Worm (Caenorhabditis elegans) whole organism, L2 larva: Measurements from ENCODE around the gene Y22D7AL.4.

Experiments used
- C34F6.9 ChIP-seq: fragments of 150-350 bp; optimal IDR thresholded peaks from 2 replicates; lab custom pipeline; 2014; ENCODE audit warnings: missing biosample characterization, missing genetic modification characterization
- F13H6.1 ChIP-seq: sonication (generic microtip); optimal IDR thresholded peaks from 2 replicates; lab custom pipeline; 2016; ENCODE audit warnings: missing genetic modification characterization, missing compliant biosample characterization
- R02D3.7 ChIP-seq: fragments of 150-350 bp; optimal IDR thresholded peaks from 2 replicates; lab custom pipeline; 2014; ENCODE audit warnings: missing biosample characterization, missing genetic modification characterization
- ama-1 ChIP-seq: fragments of 150-350 bp; optimal IDR thresholded peaks from 2 replicates; lab custom pipeline; 2018; ENCODE audit warnings: inconsistent platforms
- ceh-82 ChIP-seq: fragments of 150-350 bp; optimal IDR thresholded peaks from 2 replicates; lab custom pipeline; 2014; ENCODE audit warnings: missing biosample characterization, missing genetic modification characterization
- crh-2 ChIP-seq: sonication (generic microtip); optimal IDR thresholded peaks from 2 replicates; lab custom pipeline; 2017; ENCODE audit warnings: missing biosample characterization, missing genetic modification characterization
- dmd-4 ChIP-seq: sonication (generic microtip); optimal IDR thresholded peaks from 2 replicates; lab custom pipeline; 2017; ENCODE audit warnings: missing biosample characterization, missing genetic modification characterization
- egl-27 ChIP-seq: sonication (generic microtip); optimal IDR thresholded peaks from 3 replicates; lab custom pipeline; 2017; ENCODE audit warnings: missing biosample characterization, missing genetic modification reagents, missing genetic modification characterization
- elt-1 ChIP-seq: fragments of 150-350 bp; optimal IDR thresholded peaks from 2 replicates; lab custom pipeline; 2014; ENCODE audit warnings: missing biosample characterization, missing genetic modification characterization
- fos-1 ChIP-seq: fragments of 150-350 bp; optimal IDR thresholded peaks from 2 replicates; lab custom pipeline; 2014; ENCODE audit warnings: missing biosample characterization, missing genetic modification characterization
- lin-11 ChIP-seq: fragments of 150-350 bp; sonication (generic microtip); optimal IDR thresholded peaks from 2 replicates; lab custom pipeline; 2014; ENCODE audit warnings: missing biosample characterization, missing genetic modification characterization, inconsistent platforms, mixed read lengths
- lin-39 ChIP-seq: fragments of 150-350 bp; optimal IDR thresholded peaks from 2 replicates; lab custom pipeline; 2014; ENCODE audit warnings: missing biosample characterization, missing genetic modification reagents, missing genetic modification characterization
- lsy-2 ChIP-seq, 2 experiments: fragments of 150-350 bp in 1 of 2; sonication (generic microtip) in 1 of 2; optimal IDR thresholded peaks; 2 replicates each; lab custom pipeline; 2014 to 2017; ENCODE audit warnings: missing biosample characterization in 2 of 2, missing genetic modification characterization in 2 of 2
- mab-5 ChIP-seq: fragments of 150-350 bp; optimal IDR thresholded peaks from 2 replicates; lab custom pipeline; 2014; ENCODE audit warnings: missing biosample characterization, missing genetic modification characterization
- mdl-1 ChIP-seq, 2 experiments: fragments of 150-350 bp in 1 of 2; sonication (generic microtip) in 1 of 2; optimal IDR thresholded peaks; 2 replicates each; lab custom pipeline; 2017; ENCODE audit warnings: missing biosample characterization in 2 of 2, missing genetic modification characterization in 2 of 2
- nhr-10 ChIP-seq: sonication (generic microtip); optimal IDR thresholded peaks from 2 replicates; lab custom pipeline; 2017; ENCODE audit warnings: missing biosample characterization, missing genetic modification characterization
- nhr-129 ChIP-seq: fragments of 150-350 bp; optimal IDR thresholded peaks from 2 replicates; lab custom pipeline; 2014; ENCODE audit warnings: missing biosample characterization, missing genetic modification characterization
- nhr-21 ChIP-seq: fragments of 150-350 bp; optimal IDR thresholded peaks from 2 replicates; lab custom pipeline; 2014; ENCODE audit warnings: missing biosample characterization, missing genetic modification characterization
- nhr-23 ChIP-seq: fragments of 150-350 bp; optimal IDR thresholded peaks from 2 replicates; lab custom pipeline; 2014; ENCODE audit warnings: missing biosample characterization, missing genetic modification reagents, missing genetic modification characterization
- nhr-237 ChIP-seq: fragments of 150-350 bp; optimal IDR thresholded peaks from 2 replicates; lab custom pipeline; 2014; ENCODE audit warnings: missing biosample characterization, missing genetic modification characterization
- nhr-25 ChIP-seq: fragments of 150-350 bp; sonication (generic microtip); optimal IDR thresholded peaks from 3 replicates; lab custom pipeline; 2014; ENCODE audit warnings: missing biosample characterization, missing genetic modification characterization
- nhr-6 ChIP-seq: fragments of 150-350 bp; optimal IDR thresholded peaks from 2 replicates; lab custom pipeline; 2014; ENCODE audit warnings: missing biosample characterization, missing genetic modification characterization
- nhr-77 ChIP-seq: fragments of 150-350 bp; optimal IDR thresholded peaks from 2 replicates; lab custom pipeline; 2014; ENCODE audit warnings: missing biosample characterization, missing genetic modification characterization
- peb-1 ChIP-seq: fragments of 150-350 bp; optimal IDR thresholded peaks from 2 replicates; lab custom pipeline; 2014; ENCODE audit warnings: missing biosample characterization, missing genetic modification characterization
- sem-4 ChIP-seq: fragments of 150-350 bp; optimal IDR thresholded peaks from 2 replicates; lab custom pipeline; 2014; ENCODE audit warnings: missing biosample characterization, missing genetic modification reagents, missing genetic modification characterization
- skn-1 ChIP-seq: sonication (generic microtip); optimal IDR thresholded peaks from 2 replicates; lab custom pipeline; 2017; ENCODE audit warnings: missing biosample characterization, missing genetic modification characterization
- sma-3 ChIP-seq: sonication (generic microtip); optimal IDR thresholded peaks from 2 replicates; lab custom pipeline; 2016; ENCODE audit warnings: missing genetic modification reagents, missing genetic modification characterization, missing compliant biosample characterization
- sma-9 ChIP-seq, 2 experiments: fragments of 150-350 bp in 1 of 2; sonication (generic microtip) in 1 of 2; optimal IDR thresholded peaks; 2 replicates each; lab custom pipeline; 2014 to 2016; ENCODE audit warnings: missing genetic modification characterization in 2 of 2, mild to moderate bottlenecking in 1 of 2, missing biosample characterization in 1 of 2, missing compliant biosample characterization in 1 of 2, missing genetic modification reagents in 1 of 2, moderate library complexity in 1 of 2
- snpc-4 ChIP-seq: fragments of 150-350 bp; optimal IDR thresholded peaks from 2 replicates; lab custom pipeline; 2014; ENCODE audit warnings: missing biosample characterization, missing genetic modification characterization
- unc-62 ChIP-seq: fragments of 150-350 bp; optimal IDR thresholded peaks from 2 replicates; lab custom pipeline; 2014; ENCODE audit warnings: missing biosample characterization, missing genetic modification reagents, missing genetic modification characterization
- zag-1 ChIP-seq: fragments of 150-350 bp; optimal IDR thresholded peaks from 2 replicates; lab custom pipeline; 2014; ENCODE audit warnings: missing biosample characterization, missing genetic modification characterization

The Y22D7AL.4 gene

ce11 chrIII:1657380-1657779, 30.9 kb downstream of the Y22D7AL.4 start, which contains the start of gene cht-4:
Gene cht-4 (minus strand): TSS chrIII:1657480.
- TF ChIP-seq lsy-2 (tag; optimal IDR thresholded peaks at IDR 0.05; lab: Kevin White, UChicago): no peak
- TF ChIP-seq dmd-4 (tag; lab: Kevin White, UChicago): no peak
- TF ChIP-seq F13H6.1 (tag; lab: Kevin White, UChicago): no peak
- no peak for TF ChIP-seq lin-11 (tag; lab: Kevin White, UChicago)
- TF ChIP-seq nhr-21: no peak
- TF ChIP-seq ceh-82: no peak
- TF ChIP-seq nhr-237: no peak
- TF ChIP-seq R02D3.7 (tag; lab: Kevin White, UChicago): no peak
- TF ChIP-seq nhr-77 (tag; lab: Kevin White, UChicago): no peak
- TF ChIP-seq peb-1: no peak
- no peak for TF ChIP-seq sem-4 (tag; lab: Kevin White, UChicago)

- TF ChIP-seq nhr-10 (tag; lab: Kevin White, UChicago) (no peak), elt-1 (tag; lab: Kevin White, UChicago) (no peak), snpc-4 (tag; lab: Kevin White, UChicago) (no peak), nhr-77 (tag; lab: Kevin White, UChicago) (no peak), nhr-129 (tag; lab: Kevin White, UChicago) (no peak), lin-39 (tag; lab: Kevin White, UChicago) (no peak), egl-27 (tag; lab: Kevin White, UChicago) (no peak), C34F6.9 (tag; lab: Kevin White, UChicago) (no peak), nhr-23 (tag; lab: Kevin White, UChicago) (no peak), nhr-25 (tag; lab: Kevin White, UChicago) (no peak), ama-1 (lab: Kevin White, UChicago) (no peak), unc-62 (no peak)
Observed at ce11 chrIII:1659763-1660162, 33.3 kb downstream of the Y22D7AL.4 start, which contains the start of gene Y22D7AL.15. Gene Y22D7AL.15 (minus strand): TSS chrIII:1659863.

- peak; percentile 9 for TF ChIP-seq crh-2 (tag; lab: Kevin White, UChicago)
- peak; percentile 99 for TF ChIP-seq fos-1 (tag; lab: Kevin White, UChicago)
- TF ChIP-seq sma-9 (GFP tag; optimal IDR thresholded peaks at IDR 0.05; lab: Kevin White, UChicago): no peak
- TF ChIP-seq sma-9 (tag; optimal IDR thresholded peaks at IDR 0.05; lab: Kevin White, UChicago): no peak
- peak; percentile 69 for TF ChIP-seq skn-1 (tag; lab: Kevin White, UChicago)
Observed at ce11 chrIII:1661031-1661430, 34.6 kb downstream of the Y22D7AL.4 start.

ce11 chrIII:1662405-1662804, 36.0 kb downstream of the Y22D7AL.4 start:
- no peak for TF ChIP-seq sma-9 (GFP tag; optimal IDR thresholded peaks at IDR 0.05; lab: Kevin White, UChicago)
- no peak for TF ChIP-seq sma-9 (tag; optimal IDR thresholded peaks at IDR 0.05; lab: Kevin White, UChicago)
- TF ChIP-seq sma-3 (GFP tag; lab: Kevin White, UChicago): no peak
- no peak for TF ChIP-seq crh-2 (tag; lab: Kevin White, UChicago)
- no peak for TF ChIP-seq skn-1 (tag; lab: Kevin White, UChicago)
- no peak for TF ChIP-seq mdl-1 (tag; optimal IDR thresholded peaks at IDR 0.05; lab: Kevin White, UChicago)
- TF ChIP-seq zag-1: no peak
- no peak for TF ChIP-seq C34F6.9 (tag; lab: Kevin White, UChicago)
- TF ChIP-seq, all 48 proteins: peak for 0

ce11 chrIII:1663056-1663455, 36.6 kb downstream of the Y22D7AL.4 start:
- TF ChIP-seq nhr-6 (tag; lab: Kevin White, UChicago): no peak

ce11 chrIII:1664761-1665266, 38.4 kb downstream of the Y22D7AL.4 start, which contains the start of gene Y22D7AL.16:
Gene Y22D7AL.16 (minus strand): TSS chrIII:1665216.
- TF ChIP-seq R02D3.7 (tag; lab: Kevin White, UChicago) (no peak), ceh-82 (no peak), mdl-1 (tag; optimal IDR thresholded peaks at IDR 0.05; lab: Kevin White, UChicago) (no peak), mab-5 (tag; lab: Kevin White, UChicago) (no peak), nhr-237 (no peak), skn-1 (tag; lab: Kevin White, UChicago) (no peak)
